Worm (Caenorhabditis elegans): ENCODE measurements around the gene F55E10.2.

ce11 chrX:8311590-8311989, 28.9 kb upstream of the F55E10.2 start:
- no peak for TF ChIP-seq mdl-1 (tag; optimal IDR thresholded peaks at IDR 0.05)
- no peak for TF ChIP-seq ztf-11 (tag; optimal IDR thresholded peaks at IDR 0.05)
- no peak for TF ChIP-seq nhr-28 (tag; optimal IDR thresholded peaks at IDR 0.05)
- no peak for TF ChIP-seq nhr-237 (tag; optimal IDR thresholded peaks at IDR 0.05)
- no peak for TF ChIP-seq eor-1 (tag; optimal IDR thresholded peaks at IDR 0.05)
- TF ChIP-seq ceh-82 (tag; optimal IDR thresholded peaks at IDR 0.05), result no peak
- TF ChIP-seq snpc-4 (tag; optimal IDR thresholded peaks at IDR 0.05), result no peak

All from whole organism, L3 larva.